Worm (Caenorhabditis elegans) whole organism, L4/young adult: ENCODE data around the gene nhr-5.

Source experiments
- W03F9.2 ChIP-seq: fragments of 150-350 bp; optimal IDR thresholded peaks from 2 replicates; lab custom pipeline; 2014; ENCODE audit warnings: missing biosample characterization, missing genetic modification characterization
- dao-5 ChIP-seq: sonication (generic microtip); optimal IDR thresholded peaks from 2 replicates; lab custom pipeline; 2016; ENCODE audit warnings: missing genotype, missing genetic modification characterization, moderate library complexity, missing compliant biosample characterization
- him-1 ChIP-seq: sonication (generic microtip); optimal IDR thresholded peaks from 2 replicates; lab custom pipeline; 2016; ENCODE audit warnings: missing genotype, missing genetic modification reagents, missing genetic modification characterization, missing compliant biosample characterization

- TF ChIP-seq dao-5 (tag; lab: Kevin White, UChicago) = no peak
- TF ChIP-seq him-1 (tag; lab: Kevin White, UChicago) = no peak
- no peak for TF ChIP-seq W03F9.2
Measured at ce11 chrIV:15381826-15382225, 18.3 kb upstream of the nhr-5 start.
